Worm (Caenorhabditis elegans): ENCODE results near the gene spe-51.
"Not testable (repeated sequence)": the region's sequence is repeated elsewhere in the genome, so short reads cannot be mapped to it uniquely, and the experiment has no call there.

Gene spe-51

DNA sequence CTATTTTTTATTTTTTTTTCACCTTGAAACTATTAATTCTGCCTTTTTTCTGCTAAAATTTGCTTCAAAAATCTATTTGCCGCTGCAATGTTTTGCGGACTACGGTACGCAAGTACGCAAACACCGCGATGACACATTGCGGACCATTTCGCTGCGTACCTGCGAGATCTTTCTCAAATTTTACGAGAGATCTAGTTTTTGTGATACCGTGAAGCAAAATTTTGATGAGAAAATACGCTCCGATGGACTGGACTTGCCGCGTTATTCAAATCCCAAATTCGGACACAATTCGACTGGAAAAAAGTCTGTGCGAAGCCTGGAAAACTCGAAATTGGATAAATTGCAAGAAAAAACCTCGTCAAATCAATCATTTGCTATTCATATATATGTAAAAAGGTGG is 28.0 kb downstream of the spe-51 start (continued):
- peak; percentile 58; the same call in 1 of the 2 replicates for TF ChIP-seq snpc-1.2 (GFP tag; IDR thresholded peaks at IDR 0.05)
- TF ChIP-seq set-16 (GFP tag; IDR thresholded peaks at IDR 0.05) = peak; percentile 52; the same call in 1 of the 2 replicates
- peak; percentile 65 to 88 for TF ChIP-seq lsy-2 (tag; optimal IDR thresholded peaks at IDR 0.05)
- peak; percentile 24 for TF ChIP-seq mxl-3 (GFP tag; optimal IDR thresholded peaks at IDR 0.05)
- TF ChIP-seq ZK337.2 (GFP tag; IDR thresholded peaks at IDR 0.05) = peak; percentile 95
- TF ChIP-seq tra-1 (GFP tag; IDR thresholded peaks at IDR 0.05) = peak; percentile 94
- TF ChIP-seq hmg-1.1 (GFP tag; IDR thresholded peaks at IDR 0.05) = peak; percentile 98
- TF ChIP-seq dmd-6 (GFP tag; IDR thresholded peaks at IDR 0.05) = peak; percentile 96
- TF ChIP-seq php-3 (GFP tag; IDR thresholded peaks at IDR 0.05) = peak; percentile 95
- TF ChIP-seq lin-1 (GFP tag; IDR thresholded peaks at IDR 0.05) = peak; percentile 86
- peak; percentile 92 for TF ChIP-seq mdt-29 (GFP tag; IDR thresholded peaks at IDR 0.05)
- peak; percentile 97 for TF ChIP-seq T26A8.4 (GFP tag; IDR thresholded peaks at IDR 0.05)
- TF ChIP-seq Y48G9A.11 (GFP tag; IDR thresholded peaks at IDR 0.05) = peak; percentile 75
- TF ChIP-seq mes-2 (tag; optimal IDR thresholded peaks at IDR 0.05; ENCODE audit: poor library complexity, severe bottlenecking) = peak; percentile 72
- TF ChIP-seq daf-8 (GFP tag; IDR thresholded peaks at IDR 0.05) = peak; percentile 74; the same call in 1 of the 2 replicates
- peak; percentile 98 for TF ChIP-seq ceh-20 (GFP tag; IDR thresholded peaks at IDR 0.05)
- peak; percentile 65; the same call in 1 of the 2 replicates for TF ChIP-seq mxl-2 (GFP tag; conservative IDR thresholded peaks at IDR 0.05)
- peak; percentile 28 for TF ChIP-seq nhr-102 (tag; optimal IDR thresholded peaks at IDR 0.05)
- TF ChIP-seq nhr-41 (GFP tag; IDR thresholded peaks at IDR 0.05) = peak; percentile 59; the same call in 1 of the 2 replicates
- TF ChIP-seq vab-7 (GFP tag; IDR thresholded peaks at IDR 0.05) = peak; percentile 89
- peak in 1 of 2 experiments; percentile 96; a peak in 2 of 4 replicates for TF ChIP-seq madf-5 (GFP tag; IDR thresholded peaks at IDR 0.05)
- peak; percentile 10 for TF ChIP-seq dpl-1 (GFP tag; optimal IDR thresholded peaks at IDR 0.05)
- TF ChIP-seq zfp-3 (GFP tag; conservative IDR thresholded peaks at IDR 0.05) = peak; percentile 97
- peak; percentile 95 for TF ChIP-seq madf-9 (GFP tag; conservative IDR thresholded peaks at IDR 0.05)

DNA sequence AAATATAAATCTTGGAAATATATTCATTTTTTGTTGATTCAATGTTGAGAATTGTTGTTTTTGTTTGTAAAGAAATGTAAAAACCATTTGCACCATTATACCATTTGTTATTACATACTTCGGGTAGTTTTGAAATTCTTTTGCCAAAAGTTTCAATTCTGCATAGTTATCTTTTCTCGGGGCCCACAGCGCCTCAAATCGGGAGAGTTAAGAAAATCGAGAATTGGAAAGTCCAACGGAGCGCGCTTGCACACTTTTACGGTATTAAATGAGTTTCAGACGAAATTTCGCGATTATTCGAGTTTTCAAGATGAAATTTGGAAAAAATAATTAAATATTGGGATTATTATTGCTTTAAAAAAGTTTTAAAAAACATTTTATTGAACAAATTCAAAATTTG is 28.7 kb downstream of the spe-51 start:
- peak; percentile 72 for TF ChIP-seq lin-38 (GFP tag; IDR thresholded peaks at IDR 0.05)

DNA sequence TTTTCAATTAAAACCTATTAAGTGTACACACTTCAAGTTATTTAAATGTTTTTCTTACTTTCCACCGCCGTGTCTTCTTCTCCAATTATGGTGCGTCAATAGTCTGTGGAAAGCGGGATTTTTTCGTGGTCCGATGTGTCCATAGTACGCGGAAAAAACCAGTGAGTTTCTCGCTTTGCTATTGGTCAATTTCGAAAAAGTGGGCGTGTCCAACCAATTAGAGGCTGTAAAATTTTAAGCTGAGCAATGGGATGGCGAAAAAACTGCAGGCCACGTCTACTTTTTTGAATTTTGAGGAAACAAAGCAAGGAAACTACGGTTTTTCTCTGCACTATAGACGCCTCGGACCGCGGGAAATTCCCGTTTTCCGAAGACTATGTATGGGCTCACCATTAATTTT is 31.1 kb downstream of the spe-51 start:
- TF ChIP-seq ceh-20 (GFP tag; IDR thresholded peaks at IDR 0.05) = no peak
- TF ChIP-seq unc-62 (GFP tag; optimal IDR thresholded peaks at IDR 0.05 in 1 of 2) = peak in 1 of 2 experiments; percentile 61
- TF ChIP-seq unc-62 (tag; optimal IDR thresholded peaks at IDR 0.05) = no peak

DNA sequence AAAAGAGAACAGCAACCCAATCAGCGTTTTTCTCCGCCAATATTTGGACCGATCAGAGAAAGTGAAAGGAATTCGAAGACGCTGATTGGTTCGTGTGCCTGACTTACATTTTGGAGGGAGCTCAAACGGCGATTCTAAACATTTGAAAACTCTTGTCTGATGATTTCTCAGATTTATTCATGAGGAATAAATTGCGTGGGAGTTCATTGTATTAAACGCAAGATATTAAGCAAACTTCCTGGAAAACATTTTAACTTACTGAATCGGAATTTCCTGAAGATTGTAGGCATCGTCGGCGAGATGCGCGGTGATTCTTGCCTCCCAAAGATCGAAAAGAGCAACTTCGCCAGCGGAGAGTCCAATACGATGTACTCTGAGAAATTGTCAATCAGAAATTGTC is 32.0 kb downstream of the spe-51 start, which contains the start of gene K08F11.1:
K08F11.1 (plus strand) TSS at position 301 of the 400 bp plus-strand sequence.
- TF ChIP-seq ztf-7 (tag; optimal IDR thresholded peaks at IDR 0.05) (no peak), aha-1 (tag) (no peak)

DNA sequence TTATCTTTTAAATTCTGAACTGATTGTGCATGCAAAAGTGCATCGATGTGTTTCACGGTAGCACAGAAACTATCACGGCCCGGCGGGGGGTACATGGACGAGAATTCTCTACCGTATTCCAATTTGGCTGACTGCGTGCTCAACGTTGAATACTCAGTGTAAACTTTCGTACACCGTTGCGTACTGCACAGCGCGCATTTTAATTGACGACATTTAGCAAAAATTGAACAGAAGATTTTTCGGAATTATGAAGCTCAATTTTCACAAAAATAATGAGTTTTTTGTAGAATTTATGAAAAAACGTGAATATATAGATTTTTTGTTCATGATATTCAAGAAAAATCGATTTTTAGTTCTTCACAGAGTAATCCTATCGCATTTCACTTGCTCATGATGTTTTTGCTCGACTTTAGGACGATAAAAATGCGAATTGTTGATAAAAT is 32.9 kb downstream of the spe-51 start:
- TF ChIP-seq F10B5.3 (tag; optimal IDR thresholded peaks at IDR 0.05) = peak; percentile 81
- TF ChIP-seq zip-11 (GFP tag; IDR thresholded peaks at IDR 0.05) = 0 out of 2 replicates have a peak, but pooled peaks have one; percentile 72
- peak; percentile 100 for TF ChIP-seq saeg-2 (GFP tag; IDR thresholded peaks at IDR 0.05)
- peak; percentile 30 for TF ChIP-seq nhr-11 (tag; optimal IDR thresholded peaks at IDR 0.05)
- peak; percentile 99 for TF ChIP-seq pha-4 (GFP tag; IDR thresholded peaks at IDR 0.05)
- not testable (repeated sequence) for TF ChIP-seq pha-4 (tag; optimal IDR thresholded peaks at IDR 0.05)
- TF ChIP-seq lin-29 (GFP tag; IDR thresholded peaks at IDR 0.05) = peak; percentile 100
- peak; percentile 22 to 30 for TF ChIP-seq daf-16 (GFP tag; optimal IDR thresholded peaks at IDR 0.05)
- TF ChIP-seq daf-16 (tag; optimal IDR thresholded peaks at IDR 0.05) = peak; percentile 16
- TF ChIP-seq unc-130 (GFP tag; optimal IDR thresholded peaks at IDR 0.05) = peak; percentile 1
- peak; percentile 68 for TF ChIP-seq spr-3 (GFP tag; optimal IDR thresholded peaks at IDR 0.05)
- peak; percentile 98 for TF ChIP-seq lin-1 (GFP tag; IDR thresholded peaks at IDR 0.05)
- peak; percentile 59 for TF ChIP-seq nhr-77 (tag; optimal IDR thresholded peaks at IDR 0.05)
- peak in 1 of 2 experiments; percentile 38 for TF ChIP-seq ZK546.5 (tag; optimal IDR thresholded peaks at IDR 0.05)
- peak; percentile 100 for TF ChIP-seq ZK337.2 (GFP tag; IDR thresholded peaks at IDR 0.05)
- TF ChIP-seq F49E8.2 (tag; optimal IDR thresholded peaks at IDR 0.05; ENCODE audit: borderline replicate concordance) = peak; percentile 49
- TF ChIP-seq snpc-1.2 (GFP tag; IDR thresholded peaks at IDR 0.05) = peak; percentile 93
- peak; percentile 67 for TF ChIP-seq dpl-1 (GFP tag; optimal IDR thresholded peaks at IDR 0.05)
- TF ChIP-seq vab-7 (GFP tag; IDR thresholded peaks at IDR 0.05) = peak; percentile 100
- peak; percentile 100 for TF ChIP-seq daf-8 (GFP tag; IDR thresholded peaks at IDR 0.05)
- TF ChIP-seq T26A8.4 (GFP tag; IDR thresholded peaks at IDR 0.05) = peak; percentile 100
